Fruit fly (Drosophila melanogaster) whole organism, wandering third instar larva: ENCODE data around the gene Josd.

Experiments
- Abd-B ChIP-seq: fragments of >200 bp; optimal IDR thresholded peaks from 2 replicates; lab custom pipeline; 2017; ENCODE audit warnings: missing biosample characterization, missing genetic modification characterization
- HLH106 ChIP-seq: fragments of 200-800 bp; optimal IDR thresholded peaks from 3 replicates; lab custom pipeline; 2019; ENCODE audit warnings: missing biosample characterization, mild to moderate bottlenecking, missing genetic modification characterization, moderate library complexity
- Hnf4 ChIP-seq: fragments of 200-800 bp; sonication (Bioruptor generic); optimal IDR thresholded peaks from 2 replicates; lab custom pipeline; 2016; ENCODE audit warnings: missing biosample characterization, mild to moderate bottlenecking, missing genetic modification characterization
- OdsH ChIP-seq: fragments of 200-800 bp; sonication (Bioruptor generic); optimal IDR thresholded peaks from 2 replicates; lab custom pipeline; 2016; ENCODE audit warnings: missing biosample characterization, mild to moderate bottlenecking, missing genetic modification characterization
- foxo ChIP-seq, 2 experiments: fragments of 200-800 bp; sonication (Bioruptor generic); optimal IDR thresholded peaks; 2 replicates in 1 of 2; 3 replicates in 1 of 2; lab custom pipeline; 2016 to 2017; ENCODE audit warnings: missing biosample characterization in 2 of 2, missing genetic modification characterization in 2 of 2
- pan ChIP-seq: fragments of >200 bp; optimal IDR thresholded peaks from 2 replicates; lab custom pipeline; 2017
- psq ChIP-seq: fragments of 200-800 bp; sonication (Bioruptor generic); optimal IDR thresholded peaks from 3 replicates; lab custom pipeline; 2017; ENCODE audit warnings: missing biosample characterization, mild to moderate bottlenecking, missing genetic modification characterization, moderate library complexity
- rgr ChIP-seq: fragments of 200-800 bp; sonication (Bioruptor generic); optimal IDR thresholded peaks from 3 replicates; lab custom pipeline; 2016; ENCODE audit warnings: missing biosample characterization, mild to moderate bottlenecking, missing genetic modification characterization
- usp ChIP-seq: fragments of >200 bp; optimal IDR thresholded peaks from 2 replicates; lab custom pipeline; 2017; ENCODE audit warnings: missing biosample characterization, missing genetic modification characterization

DNA sequence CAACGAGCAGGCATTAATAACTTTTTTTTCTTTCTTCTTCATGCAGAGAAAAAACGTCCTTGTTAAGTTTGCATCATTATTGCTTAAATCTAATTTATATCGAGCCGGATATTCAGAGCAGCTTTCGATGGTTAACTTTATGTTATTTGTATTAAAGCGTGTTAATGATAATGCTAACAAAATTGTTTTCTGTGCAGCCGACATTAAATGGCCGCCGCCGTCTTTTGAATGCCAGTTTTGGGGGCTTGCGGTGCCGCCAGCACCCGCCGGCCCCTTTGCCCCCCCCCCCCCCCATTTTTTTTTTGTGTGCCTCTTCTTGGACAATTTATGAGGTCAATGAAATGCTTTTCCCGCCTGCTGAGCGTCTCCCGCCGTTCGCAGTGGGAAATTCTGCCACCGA is 50.5 kb downstream of the Josd start:
- TF ChIP-seq foxo (GFP tag; optimal IDR thresholded peaks at IDR 0.05; lab: Kevin White, UChicago) (no peak), OdsH (GFP tag; lab: Kevin White, UChicago) (no peak), Hnf4 (no peak), psq (no peak), HLH106 (tag; lab: Kevin White, UChicago) (no peak), rgr (GFP tag; lab: Kevin White, UChicago) (no peak), pan (no peak), usp (GFP tag; lab: Kevin White, UChicago) (no peak), Abd-B (GFP tag; lab: Kevin White, UChicago) (no peak)
